Fruit fly (Drosophila melanogaster) whole organism, embryonic: Measurements from ENCODE around the gene CG32036.
A peak's percentile ranks its signal among the peaks of the same experiment; 100 is the strongest.

Experiments used
- Antp ChIP-seq: fragments of 200-800 bp; sonication (Bioruptor generic); optimal IDR thresholded peaks from 3 replicates; lab custom pipeline; 2016; ENCODE audit warnings: missing biosample characterization, missing genetic modification characterization
- B-H1 ChIP-seq: fragments of 200-800 bp; sonication (Bioruptor generic); IDR thresholded peaks from 3 replicates; pipeline ENCODE4 v1.3.6; 2022; ENCODE audit warnings: missing biosample characterization, missing genetic modification characterization
- CG10959 ChIP-seq: fragments of 200-800 bp; sonication (Bioruptor generic); IDR thresholded peaks from 2 replicates; pipeline ENCODE4 v1.3.6; 2022; ENCODE audit warnings: missing biosample characterization, missing genetic modification characterization
- CG10979 ChIP-seq: fragments of 200-800 bp; sonication (Bioruptor generic); optimal IDR thresholded peaks from 2 replicates; lab custom pipeline; 2018; ENCODE audit warnings: missing biosample characterization, mild to moderate bottlenecking, missing genetic modification characterization, moderate library complexity
- CG11398 ChIP-seq: fragments of 200-800 bp; sonication (Bioruptor generic); optimal IDR thresholded peaks from 2 replicates; lab custom pipeline; 2016; ENCODE audit warnings: missing biosample characterization, missing genetic modification characterization
- CG11504 ChIP-seq: fragments of 200-800 bp; sonication (Bioruptor generic); optimal IDR thresholded peaks from 3 replicates; lab custom pipeline; 2019; ENCODE audit warnings: missing biosample characterization, mild to moderate bottlenecking, missing genetic modification characterization, moderate library complexity
- CG11560 ChIP-seq: fragments of 200-800 bp; sonication (Bioruptor generic); IDR thresholded peaks from 3 replicates; pipeline ENCODE4 v1.3.6; 2022; ENCODE audit warnings: missing biosample characterization, missing genetic modification characterization
- CG12104 ChIP-seq: fragments of 200-800 bp; sonication (Bioruptor generic); optimal IDR thresholded peaks from 3 replicates; lab custom pipeline; 2016; ENCODE audit warnings: missing biosample characterization, missing genetic modification characterization
- CG1233 ChIP-seq: fragments of 200-800 bp; sonication (Bioruptor generic); optimal IDR thresholded peaks from 4 replicates; lab custom pipeline; 2018; ENCODE audit warnings: missing biosample characterization, mild to moderate bottlenecking, missing genetic modification characterization
- CG12391 ChIP-seq: fragments of 200-800 bp; sonication (Bioruptor generic); optimal IDR thresholded peaks from 3 replicates; lab custom pipeline; 2018; ENCODE audit warnings: missing biosample characterization, mild to moderate bottlenecking, missing genetic modification characterization, moderate library complexity
- CG13624 ChIP-seq: fragments of 200-800 bp; sonication (Bioruptor generic); optimal IDR thresholded peaks from 2 replicates; lab custom pipeline; 2016; ENCODE audit warnings: missing biosample characterization, missing genetic modification characterization
- CG17359 ChIP-seq: fragments of 200-800 bp; sonication (Bioruptor generic); optimal IDR thresholded peaks from 3 replicates; lab custom pipeline; 2018; ENCODE audit warnings: missing biosample characterization, mild to moderate bottlenecking, missing genetic modification characterization, moderate library complexity
- CG17361 ChIP-seq: fragments of 200-800 bp; sonication (Bioruptor generic); IDR thresholded peaks from 3 replicates; pipeline ENCODE4 v1.3.6; 2022; ENCODE audit warnings: missing biosample characterization, missing genetic modification characterization
- CG17385 ChIP-seq: fragments of 200-800 bp; sonication (Bioruptor generic); optimal IDR thresholded peaks from 3 replicates; lab custom pipeline; 2018; ENCODE audit warnings: missing biosample characterization, mild to moderate bottlenecking, missing genetic modification characterization
- CG17829 ChIP-seq: fragments of 200-800 bp; optimal IDR thresholded peaks from 2 replicates; lab custom pipeline; 2019; ENCODE audit warnings: missing biosample characterization, mild to moderate bottlenecking, missing genetic modification characterization, moderate library complexity
- CG2129 ChIP-seq: fragments of 200-800 bp; sonication (Bioruptor generic); IDR thresholded peaks from 2 replicates; pipeline ENCODE4 v1.3.6; 2022; ENCODE audit warnings: missing biosample characterization, missing genetic modification characterization; ENCODE audit not compliant: partially characterized antibody
- CG3281 ChIP-seq: fragments of 200-800 bp; sonication (Bioruptor generic); optimal IDR thresholded peaks from 3 replicates; lab custom pipeline; 2017; ENCODE audit warnings: missing biosample characterization, mild to moderate bottlenecking, missing genetic modification characterization
- CG3407 ChIP-seq: fragments of 200-800 bp; sonication (Bioruptor generic); optimal IDR thresholded peaks from 2 replicates; lab custom pipeline; 2018; ENCODE audit warnings: missing biosample characterization, mild to moderate bottlenecking, missing genetic modification characterization
- CG4820 ChIP-seq: fragments of 200-800 bp; sonication (Bioruptor generic); optimal IDR thresholded peaks from 3 replicates; lab custom pipeline; 2016; ENCODE audit warnings: missing biosample characterization, missing genetic modification characterization
- CG5180 ChIP-seq: fragments of 200-800 bp; sonication (Bioruptor generic); optimal IDR thresholded peaks from 3 replicates; lab custom pipeline; 2017; ENCODE audit warnings: missing biosample characterization, missing genetic modification characterization, mild to moderate bottlenecking, moderate library complexity, missing genetic modification reagents
- CG7372 ChIP-seq: fragments of 200-800 bp; sonication (Bioruptor generic); IDR thresholded peaks from 2 replicates; pipeline ENCODE4 v1.3.6; 2022; ENCODE audit warnings: missing biosample characterization, missing genetic modification characterization
- Dp ChIP-seq: fragments of 200-800 bp; sonication (Bioruptor generic); optimal IDR thresholded peaks from 2 replicates; lab custom pipeline; 2018; ENCODE audit warnings: missing biosample characterization, mild to moderate bottlenecking, missing genetic modification characterization, moderate library complexity
- E2f2 ChIP-seq: fragments of 200-800 bp; sonication (Bioruptor generic); IDR thresholded peaks from 2 replicates; pipeline ENCODE4 v1.3.6; 2022; ENCODE audit warnings: missing biosample characterization, missing genetic modification characterization
- Eip74EF ChIP-seq, 2 experiments: fragments of 200-800 bp in 1 of 2; fragments of >200 bp in 1 of 2; sonication (Bioruptor generic) in 1 of 2; optimal IDR thresholded peaks; 2 replicates each; lab custom pipeline; 2017 to 2019; ENCODE audit warnings: missing biosample characterization in 2 of 2, missing genetic modification characterization in 2 of 2, mild to moderate bottlenecking in 1 of 2, moderate library complexity in 1 of 2
- Fer3 ChIP-seq: fragments of 200-800 bp; sonication (Bioruptor generic); optimal IDR thresholded peaks from 2 replicates; lab custom pipeline; 2018; ENCODE audit warnings: missing biosample characterization, mild to moderate bottlenecking, missing genetic modification characterization, moderate library complexity
- HmgD ChIP-seq: fragments of 200-800 bp; sonication (Bioruptor generic); optimal IDR thresholded peaks from 3 replicates; lab custom pipeline; 2016; ENCODE audit warnings: missing biosample characterization, missing genetic modification characterization
- Hr51 ChIP-seq, 2 experiments: fragments of 200-800 bp; sonication (Bioruptor generic); optimal IDR thresholded peaks; 2 replicates in 1 of 2; 3 replicates in 1 of 2; lab custom pipeline; 2016 to 2018; ENCODE audit warnings: missing biosample characterization in 2 of 2, missing genetic modification characterization in 2 of 2, mild to moderate bottlenecking in 1 of 2, moderate library complexity in 1 of 2
- Mes4 ChIP-seq: fragments of 200-800 bp; sonication (Bioruptor generic); optimal IDR thresholded peaks from 2 replicates; lab custom pipeline; 2016; ENCODE audit warnings: missing biosample characterization, missing genetic modification characterization
- NFAT ChIP-seq: fragments of 200-800 bp; sonication (Bioruptor generic); IDR thresholded peaks from 2 replicates; pipeline ENCODE4 v1.3.6; 2022; ENCODE audit warnings: missing biosample characterization, missing genetic modification characterization
- Opbp ChIP-seq: fragments of 200-800 bp; sonication (Bioruptor generic); IDR thresholded peaks from 3 replicates; pipeline ENCODE4 v1.3.6; 2022; ENCODE audit warnings: missing biosample characterization, missing genetic modification characterization; ENCODE audit not compliant: partially characterized antibody
- Sox100B ChIP-seq: fragments of 200-800 bp; sonication (Bioruptor generic); optimal IDR thresholded peaks from 3 replicates; lab custom pipeline; 2018; ENCODE audit warnings: missing biosample characterization, mild to moderate bottlenecking, missing genetic modification characterization
- Xbp1 ChIP-seq: fragments of 200-800 bp; sonication (Bioruptor generic); optimal IDR thresholded peaks from 3 replicates; lab custom pipeline; 2016; ENCODE audit warnings: missing biosample characterization, mild to moderate bottlenecking, missing genetic modification characterization
- ac ChIP-seq: fragments of 200-800 bp; sonication (Bioruptor generic); optimal IDR thresholded peaks from 3 replicates; lab custom pipeline; 2017; ENCODE audit warnings: missing biosample characterization, mild to moderate bottlenecking, missing genetic modification characterization
- az2 ChIP-seq: fragments of 200-800 bp; sonication (Bioruptor generic); optimal IDR thresholded peaks from 3 replicates; lab custom pipeline; 2016; ENCODE audit warnings: missing biosample characterization, missing genetic modification characterization
- corto ChIP-seq: fragments of 200-800 bp; sonication (Bioruptor generic); optimal IDR thresholded peaks from 2 replicates; lab custom pipeline; 2016; ENCODE audit warnings: missing biosample characterization, mild to moderate bottlenecking, missing genetic modification characterization, moderate library complexity
- dm ChIP-seq: fragments of 200-800 bp; sonication (Bioruptor generic); optimal IDR thresholded peaks from 3 replicates; lab custom pipeline; 2016; ENCODE audit warnings: missing biosample characterization, missing genetic modification characterization
- dmrt11E ChIP-seq: fragments of 200-800 bp; sonication (Bioruptor generic); optimal IDR thresholded peaks from 3 replicates; lab custom pipeline; 2018; ENCODE audit warnings: missing biosample characterization, mild to moderate bottlenecking, missing genetic modification characterization, moderate library complexity
- exex ChIP-seq: fragments of 200-800 bp; sonication (Bioruptor generic); optimal IDR thresholded peaks from 4 replicates; lab custom pipeline; 2018; ENCODE audit warnings: missing biosample characterization, mild to moderate bottlenecking, missing genetic modification characterization, moderate library complexity
- fd64A ChIP-seq: fragments of 200-800 bp; sonication (Bioruptor generic); optimal IDR thresholded peaks from 3 replicates; lab custom pipeline; 2018; ENCODE audit warnings: missing biosample characterization, mild to moderate bottlenecking, missing genetic modification characterization
- her ChIP-seq: fragments of 200-800 bp; sonication (Bioruptor generic); optimal IDR thresholded peaks from 2 replicates; lab custom pipeline; 2016; ENCODE audit warnings: missing biosample characterization, missing genetic modification characterization
- jumu ChIP-seq: fragments of 200-800 bp; sonication (Bioruptor generic); optimal IDR thresholded peaks from 3 replicates; lab custom pipeline; 2016; ENCODE audit warnings: missing biosample characterization, missing genetic modification characterization
- lab ChIP-seq: fragments of 200-800 bp; sonication (Bioruptor generic); optimal IDR thresholded peaks from 3 replicates; lab custom pipeline; 2017; ENCODE audit warnings: missing biosample characterization, missing genetic modification characterization, mild to moderate bottlenecking, moderate library complexity, missing genetic modification reagents
- maf-S ChIP-seq: fragments of 200-800 bp; sonication (Bioruptor generic); optimal IDR thresholded peaks from 2 replicates; lab custom pipeline; 2016; ENCODE audit warnings: missing biosample characterization, missing genetic modification characterization
- pan ChIP-seq, 4 experiments: fragments of >200 bp in 3 of 4; fragments of 200-800 bp in 1 of 4; sonication (Bioruptor generic) in 1 of 4; optimal IDR thresholded peaks in 3 of 4; IDR thresholded peaks in 1 of 4; 2 replicates each; pipeline versions ENCODE4 v1.3.6 to Lab custom; 2017 to 2022; ENCODE audit warnings: missing biosample characterization in 2 of 4, missing genetic modification characterization in 2 of 4, mixed read lengths in 1 of 4
- pzg ChIP-seq: fragments of 200-800 bp; sonication (Bioruptor generic); optimal IDR thresholded peaks from 3 replicates; lab custom pipeline; 2018; ENCODE audit warnings: missing biosample characterization, mild to moderate bottlenecking, missing genetic modification characterization, moderate library complexity
- sd ChIP-seq: fragments of 200-800 bp; sonication (Bioruptor generic); optimal IDR thresholded peaks from 3 replicates; lab custom pipeline; 2018; ENCODE audit warnings: missing biosample characterization, mild to moderate bottlenecking, missing genetic modification characterization, moderate library complexity
- tll ChIP-seq, 2 experiments: fragments of 200-800 bp in 1 of 2; fragments of >200 bp in 1 of 2; sonication (Bioruptor generic) in 1 of 2; optimal IDR thresholded peaks; 2 replicates each; lab custom pipeline; 2017 to 2019; ENCODE audit warnings: missing biosample characterization in 2 of 2, missing genetic modification characterization in 2 of 2, mild to moderate bottlenecking in 1 of 2, moderate library complexity in 1 of 2
- zen2 ChIP-seq: fragments of 200-800 bp; sonication (Bioruptor generic); IDR thresholded peaks from 3 replicates; pipeline ENCODE4 v1.3.6; 2022; ENCODE audit warnings: missing biosample characterization, missing genetic modification characterization; ENCODE audit not compliant: partially characterized antibody

Gene CG32036

DNA sequence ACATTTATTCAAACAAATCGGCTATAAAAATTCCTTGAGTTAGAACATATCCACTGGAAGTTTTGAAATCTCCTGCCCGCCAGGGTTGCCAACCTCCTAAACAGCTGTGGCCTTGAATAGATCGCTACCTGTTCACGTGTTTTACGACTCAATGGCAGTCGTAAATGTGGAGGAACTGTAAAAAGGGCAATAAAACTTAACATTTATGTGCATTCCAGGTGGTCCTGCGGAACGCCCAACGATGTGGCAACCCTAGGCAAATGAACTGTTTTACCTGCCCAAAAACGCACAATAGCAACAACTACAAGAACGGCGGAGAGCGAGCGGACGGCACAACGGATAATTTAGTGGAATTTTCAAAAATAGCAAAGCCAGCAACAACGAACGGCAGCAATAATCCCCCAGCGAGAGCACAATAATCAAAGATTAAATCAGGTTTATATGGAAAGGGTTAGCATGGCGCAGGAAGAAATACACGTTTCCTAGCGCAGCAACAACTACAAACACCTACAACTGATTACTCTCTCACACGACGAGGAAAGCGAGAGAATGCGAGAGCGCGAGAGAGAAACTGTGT lies 27.3 kb downstream of the CG32036 start (continued):
- TF ChIP-seq Mes4 (GFP tag; lab: Kevin White, UChicago) = no peak
- TF ChIP-seq Xbp1 = peak; percentile 23
- no peak for TF ChIP-seq fd64A (GFP tag; lab: Kevin White, UChicago)
- no peak for TF ChIP-seq CG3407 (GFP tag; lab: Kevin White, UChicago)
- TF ChIP-seq CG10979 (tag; lab: Kevin White, UChicago) = no peak
- TF ChIP-seq CG11398 = no peak
- TF ChIP-seq CG17361 (GFP tag; lab: Robert Waterston, UW) = no peak
- peak; percentile 13 for TF ChIP-seq dm
- peak; percentile 18; the same call in 1 of the 2 replicates for TF ChIP-seq CG10959
- TF ChIP-seq HmgD = no peak
- peak; percentile 18; the same call in 2 of the 3 replicates for TF ChIP-seq B-H1 (GFP tag; lab: Robert Waterston, UW)
- TF ChIP-seq Eip74EF (GFP tag; optimal IDR thresholded peaks at IDR 0.05; lab: Kevin White, UChicago) = no peak
- TF ChIP-seq CG17359 (tag; lab: Kevin White, UChicago) = peak; percentile 65
- TF ChIP-seq dmrt11E = peak; percentile 42
- no peak for TF ChIP-seq exex (tag; lab: Kevin White, UChicago)
- TF ChIP-seq Dp (GFP tag; lab: Kevin White, UChicago) = no peak
- no peak for TF ChIP-seq pan (optimal IDR thresholded peaks at IDR 0.05; lab: Kevin White, UChicago)
- peak in 1 of 2 experiments; percentile 41 for TF ChIP-seq pan (GFP tag; optimal IDR thresholded peaks at IDR 0.05 in 1 of 2, IDR thresholded peaks at IDR 0.05 in 1 of 2)
- no peak for TF ChIP-seq CG1233 (GFP tag; lab: Kevin White, UChicago)
- TF ChIP-seq Antp (GFP tag; lab: Kevin White, UChicago) = peak; percentile 33
- TF ChIP-seq lab (GFP tag; lab: Kevin White, UChicago) = no peak
- TF ChIP-seq CG3281 = peak; percentile 53
- no peak for TF ChIP-seq CG17829 (tag; lab: Kevin White, UChicago)
- TF ChIP-seq az2 (GFP tag; lab: Kevin White, UChicago) = no peak
- peak; percentile 47 for TF ChIP-seq NFAT
- 0 out of 3 replicates have a peak, but pooled peaks have one; percentile 30 for TF ChIP-seq Opbp (GFP tag; lab: Robert Waterston, UW)
- TF ChIP-seq CG2129 = no peak
- no peak for TF ChIP-seq corto (GFP tag; lab: Kevin White, UChicago)
- peak; percentile 83 for TF ChIP-seq sd (tag; lab: Kevin White, UChicago)
- TF ChIP-seq maf-S (GFP tag; lab: Kevin White, UChicago) = no peak
- TF ChIP-seq CG17385 (GFP tag; lab: Kevin White, UChicago) = no peak
- no peak for TF ChIP-seq pzg (GFP tag; lab: Kevin White, UChicago)
- no peak for TF ChIP-seq CG11504 (tag; lab: Kevin White, UChicago)
- TF ChIP-seq jumu (GFP tag; lab: Kevin White, UChicago) = peak; percentile 58
- no peak for TF ChIP-seq Hr51 (GFP tag; optimal IDR thresholded peaks at IDR 0.05; lab: Kevin White, UChicago)
- TF ChIP-seq CG13624 (GFP tag; lab: Kevin White, UChicago) = no peak
- TF ChIP-seq E2f2 (GFP tag; lab: Robert Waterston, UW) = no peak; the same call in 1 of the 2 replicates
- TF ChIP-seq zen2 = no peak
- TF ChIP-seq CG11560 (tag; lab: Robert Waterston, UW) = no peak
- no peak for TF ChIP-seq tll (GFP tag; optimal IDR thresholded peaks at IDR 0.05; lab: Kevin White, UChicago)
- TF ChIP-seq CG7372 (GFP tag; lab: Robert Waterston, UW) = no peak
- TF ChIP-seq ac (GFP tag; lab: Kevin White, UChicago) = peak; percentile 29
- no peak for TF ChIP-seq CG12104 (GFP tag; lab: Kevin White, UChicago)
- TF ChIP-seq CG12391 (tag; lab: Kevin White, UChicago) = no peak
- no peak for TF ChIP-seq Sox100B (GFP tag; lab: Kevin White, UChicago)
- no peak for TF ChIP-seq her
- TF ChIP-seq Fer3 (tag; lab: Kevin White, UChicago) = peak; percentile 17
- TF ChIP-seq CG4820 = no peak
- TF ChIP-seq CG5180 (GFP tag; lab: Kevin White, UChicago) = no peak
